Worm (Caenorhabditis elegans): Measurements from ENCODE around the gene emc-5.

- TF ChIP-seq C08G9.2 (tag; optimal IDR thresholded peaks at IDR 0.05) (no peak), ama-1 (optimal IDR thresholded peaks at IDR 0.05) (no peak), rnt-1 (tag; optimal IDR thresholded peaks at IDR 0.05) (no peak), sox-4 (tag; optimal IDR thresholded peaks at IDR 0.05) (no peak)
Measured at ce11 chrII:11495806-11496205, 774 bp upstream of the emc-5 start.
